Worm (Caenorhabditis elegans) whole organism, L1 larva: ENCODE data around the gene K09A9.8.

Source experiments
- C16A3.4 ChIP-seq: fragments of 150-350 bp; optimal IDR thresholded peaks from 2 replicates; lab custom pipeline; 2014; ENCODE audit warnings: missing biosample characterization, missing genetic modification characterization
- F16B12.6 ChIP-seq: fragments of 150-350 bp; optimal IDR thresholded peaks from 2 replicates; lab custom pipeline; 2014; ENCODE audit warnings: missing biosample characterization, missing genetic modification characterization
- Y116A8C.19 ChIP-seq: sonication (generic microtip); optimal IDR thresholded peaks from 2 replicates; lab custom pipeline; 2016; ENCODE audit warnings: missing compliant biosample characterization, missing genetic modification characterization, borderline replicate concordance
- aly-2 ChIP-seq: fragments of 150-350 bp; optimal IDR thresholded peaks from 2 replicates; lab custom pipeline; 2014; ENCODE audit warnings: missing biosample characterization, missing genetic modification characterization
- ama-1 ChIP-seq: fragments of 150-350 bp; optimal IDR thresholded peaks from 2 replicates; lab custom pipeline; 2014
- ceh-8 ChIP-seq: fragments of 200-800 bp; sonication (Bioruptor generic); optimal IDR thresholded peaks from 2 replicates; lab custom pipeline; 2018; ENCODE audit warnings: mild to moderate bottlenecking, missing genetic modification characterization, moderate library complexity, missing compliant biosample characterization
- ceh-90 ChIP-seq: sonication (generic microtip); optimal IDR thresholded peaks from 2 replicates; lab custom pipeline; 2016; ENCODE audit warnings: missing genetic modification characterization, missing compliant biosample characterization
- dpl-1 ChIP-seq, 3 experiments: fragments of 150-350 bp in 2 of 3; sonication (generic microtip) in 1 of 3; optimal IDR thresholded peaks; 2 replicates each; lab custom pipeline; 2014 to 2017; ENCODE audit warnings: missing biosample characterization in 3 of 3, missing genetic modification characterization in 3 of 3, missing genetic modification reagents in 3 of 3
- dsc-1 ChIP-seq: sonication (generic microtip); optimal IDR thresholded peaks from 2 replicates; lab custom pipeline; 2016; ENCODE audit warnings: mild to moderate bottlenecking, missing genetic modification characterization, missing compliant biosample characterization
- efl-1 ChIP-seq, 4 experiments: fragments of 150-350 bp; optimal IDR thresholded peaks in 3 of 4; peaks in 1 of 4; 1 replicate in 1 of 4; 2 replicates in 3 of 4; lab custom pipeline; 2014; ENCODE audit warnings: missing biosample characterization in 2 of 4, missing genetic modification characterization in 2 of 4, missing genetic modification reagents in 2 of 4
- egl-13 ChIP-seq: sonication (generic microtip); optimal IDR thresholded peaks from 2 replicates; lab custom pipeline; 2016; ENCODE audit warnings: missing genotype, missing genetic modification reagents, missing genetic modification characterization, missing compliant biosample characterization
- egl-27 ChIP-seq, 2 experiments: fragments of 150-350 bp in 1 of 2; sonication (generic microtip); optimal IDR thresholded peaks; 3 replicates each; lab custom pipeline; 2017 to 2018; ENCODE audit warnings: missing biosample characterization in 2 of 2, missing genetic modification characterization in 2 of 2, missing genetic modification reagents in 2 of 2
- elt-2 ChIP-seq: sonication (generic microtip); optimal IDR thresholded peaks from 2 replicates; lab custom pipeline; 2016; ENCODE audit warnings: missing genetic modification characterization, mild to moderate bottlenecking, inconsistent platforms, missing compliant biosample characterization, missing genetic modification reagents
- elt-3 ChIP-seq, 6 experiments: fragments of 150-350 bp in 1 of 6; sonication (generic microtip); optimal IDR thresholded peaks; 2 replicates each; lab custom pipeline; 2017 to 2018; ENCODE audit warnings: missing biosample characterization in 6 of 6, missing genetic modification characterization in 6 of 6, inconsistent platforms in 1 of 6
- ets-5 ChIP-seq: fragments of 200-800 bp; sonication (Bioruptor generic); IDR thresholded peaks from 2 replicates; pipeline ENCODE4 v1.3.6; 2022; ENCODE audit warnings: missing genetic modification characterization, missing compliant biosample characterization
- fkh-10 ChIP-seq: sonication (generic microtip); optimal IDR thresholded peaks from 2 replicates; lab custom pipeline; 2017; ENCODE audit warnings: missing biosample characterization, missing genetic modification reagents, missing genetic modification characterization
- fkh-4 ChIP-seq: sonication (generic microtip); optimal IDR thresholded peaks from 2 replicates; lab custom pipeline; 2016; ENCODE audit warnings: missing compliant biosample characterization, missing genetic modification characterization, borderline replicate concordance
- fkh-8 ChIP-seq: sonication (generic microtip); optimal IDR thresholded peaks from 2 replicates; lab custom pipeline; 2016; ENCODE audit warnings: mild to moderate bottlenecking, missing genetic modification characterization, missing compliant biosample characterization
- fos-1 ChIP-seq: fragments of 150-350 bp; optimal IDR thresholded peaks from 2 replicates; lab custom pipeline; 2014; ENCODE audit warnings: missing biosample characterization, missing genetic modification characterization
- hlh-17 ChIP-seq: fragments of 200-800 bp; sonication (Bioruptor generic); optimal IDR thresholded peaks from 2 replicates; lab custom pipeline; 2018; ENCODE audit warnings: missing genetic modification characterization, mild to moderate bottlenecking, missing compliant biosample characterization, moderate library complexity, borderline replicate concordance
- hpl-2 ChIP-seq: fragments of 150-350 bp; optimal IDR thresholded peaks from 2 replicates; lab custom pipeline; 2014; ENCODE audit warnings: missing biosample characterization, missing genetic modification reagents, missing genetic modification characterization
- irx-1 ChIP-seq: sonication (generic microtip); optimal IDR thresholded peaks from 2 replicates; lab custom pipeline; 2016; ENCODE audit warnings: missing genetic modification characterization, missing compliant biosample characterization
- jun-1 ChIP-seq: fragments of 150-350 bp; optimal IDR thresholded peaks from 2 replicates; lab custom pipeline; 2014; ENCODE audit warnings: missing biosample characterization, missing genetic modification reagents, missing genetic modification characterization
- lin-13 ChIP-seq: fragments of 150-350 bp; optimal IDR thresholded peaks from 2 replicates; lab custom pipeline; 2014; ENCODE audit warnings: missing biosample characterization, missing genetic modification reagents, missing genetic modification characterization
- lin-14 ChIP-seq: fragments of 200-800 bp; sonication (Bioruptor generic); optimal IDR thresholded peaks from 2 replicates; lab custom pipeline; 2018; ENCODE audit warnings: mild to moderate bottlenecking, missing genetic modification characterization, moderate library complexity, missing compliant biosample characterization
- lin-15B ChIP-seq: fragments of 150-350 bp; sonication (generic microtip); optimal IDR thresholded peaks from 3 replicates; lab custom pipeline; 2014; ENCODE audit warnings: missing biosample characterization, missing genetic modification characterization
- lin-35 ChIP-seq, 2 experiments: fragments of 150-350 bp; optimal IDR thresholded peaks; 2 replicates each; lab custom pipeline; 2014; ENCODE audit warnings: missing biosample characterization in 2 of 2, missing genetic modification characterization in 2 of 2, missing genetic modification reagents in 2 of 2
- lsy-2 ChIP-seq, 2 experiments: fragments of 150-350 bp; optimal IDR thresholded peaks; 2 replicates each; lab custom pipeline; 2014; ENCODE audit warnings: missing biosample characterization in 2 of 2, missing genetic modification characterization in 2 of 2
- mab-9 ChIP-seq: fragments of 200-800 bp; sonication (Bioruptor generic); IDR thresholded peaks from 2 replicates; pipeline ENCODE4 v1.3.6; 2022; ENCODE audit warnings: missing genetic modification reagents, missing genetic modification characterization, missing compliant biosample characterization
- mdl-1 ChIP-seq, 2 experiments: fragments of 150-350 bp; optimal IDR thresholded peaks; 2 replicates each; lab custom pipeline; 2014 to 2017; ENCODE audit warnings: missing biosample characterization in 2 of 2, missing genetic modification characterization in 2 of 2, inconsistent platforms in 1 of 2
- mef-2 ChIP-seq: fragments of 150-350 bp; optimal IDR thresholded peaks from 2 replicates; lab custom pipeline; 2014; ENCODE audit warnings: missing biosample characterization, missing genetic modification characterization
- mep-1 ChIP-seq: fragments of 150-350 bp; optimal IDR thresholded peaks from 2 replicates; lab custom pipeline; 2014; ENCODE audit warnings: missing biosample characterization, missing genetic modification characterization
- nhr-11 ChIP-seq: fragments of 150-350 bp; optimal IDR thresholded peaks from 2 replicates; lab custom pipeline; 2014; ENCODE audit warnings: missing biosample characterization, missing genetic modification characterization
- nhr-237 ChIP-seq: fragments of 150-350 bp; optimal IDR thresholded peaks from 2 replicates; lab custom pipeline; 2014; ENCODE audit warnings: missing biosample characterization, missing genetic modification characterization
- nhr-47 ChIP-seq: sonication (generic microtip); optimal IDR thresholded peaks from 2 replicates; lab custom pipeline; 2016; ENCODE audit warnings: mild to moderate bottlenecking, missing genetic modification characterization, moderate library complexity, missing compliant biosample characterization
- nhr-76 ChIP-seq: sonication (generic microtip); optimal IDR thresholded peaks from 2 replicates; lab custom pipeline; 2017; ENCODE audit warnings: missing biosample characterization, missing genetic modification characterization
- nhr-84 ChIP-seq: sonication (generic microtip); optimal IDR thresholded peaks from 2 replicates; lab custom pipeline; 2017; ENCODE audit warnings: missing biosample characterization, missing genetic modification characterization
- nhr-85 ChIP-seq: sonication (generic microtip); peaks from one replicate; lab custom pipeline; 2016; ENCODE audit warnings: missing genetic modification characterization, inconsistent platforms, missing compliant biosample characterization
- nhr-90 ChIP-seq: sonication (generic microtip); optimal IDR thresholded peaks from 2 replicates; lab custom pipeline; 2016; ENCODE audit warnings: mild to moderate bottlenecking, missing genetic modification characterization, missing compliant biosample characterization; ENCODE audit not compliant: poor library complexity
- pag-3 ChIP-seq: sonication (generic microtip); optimal IDR thresholded peaks from 2 replicates; lab custom pipeline; 2017; ENCODE audit warnings: missing genetic modification characterization, mild to moderate bottlenecking, missing compliant biosample characterization, antibody characterized with exemption, borderline replicate concordance; ENCODE audit not compliant: insufficient read depth
- rnt-1 ChIP-seq: sonication (generic microtip); optimal IDR thresholded peaks from 2 replicates; lab custom pipeline; 2016; ENCODE audit warnings: mild to moderate bottlenecking, missing genetic modification characterization, moderate library complexity, missing compliant biosample characterization
- snu-23 ChIP-seq: sonication (generic microtip); optimal IDR thresholded peaks from 2 replicates; lab custom pipeline; 2016; ENCODE audit warnings: missing genetic modification characterization, missing compliant biosample characterization
- sptf-1 ChIP-seq: fragments of 150-350 bp; optimal IDR thresholded peaks from 2 replicates; lab custom pipeline; 2014; ENCODE audit warnings: missing biosample characterization, missing genetic modification characterization
- sup-37 ChIP-seq: fragments of 200-800 bp; sonication (Bioruptor generic); optimal IDR thresholded peaks from 2 replicates; lab custom pipeline; 2018; ENCODE audit warnings: mild to moderate bottlenecking, missing genetic modification characterization, missing compliant biosample characterization
- tbx-2 ChIP-seq: sonication (generic microtip); optimal IDR thresholded peaks from 2 replicates; lab custom pipeline; 2016; ENCODE audit warnings: missing genetic modification characterization, missing compliant biosample characterization
- tlp-1 ChIP-seq: fragments of 150-350 bp; optimal IDR thresholded peaks from 2 replicates; lab custom pipeline; 2014; ENCODE audit warnings: missing biosample characterization, missing genetic modification characterization
- unc-130 ChIP-seq: fragments of 150-350 bp; optimal IDR thresholded peaks from 2 replicates; lab custom pipeline; 2017; ENCODE audit warnings: missing biosample characterization, missing genetic modification characterization, inconsistent platforms
- unc-30 ChIP-seq: sonication (generic microtip); optimal IDR thresholded peaks from 2 replicates; lab custom pipeline; 2017; ENCODE audit warnings: missing biosample characterization, missing genetic modification characterization
- unc-62 ChIP-seq: fragments of 150-350 bp; optimal IDR thresholded peaks from 2 replicates; lab custom pipeline; 2014; ENCODE audit warnings: missing biosample characterization, missing genetic modification reagents, missing genetic modification characterization
- unc-86 ChIP-seq: sonication (generic microtip); optimal IDR thresholded peaks from 2 replicates; lab custom pipeline; 2016; ENCODE audit warnings: missing genetic modification characterization, missing compliant biosample characterization
- unc-98 ChIP-seq: fragments of 200-800 bp; sonication (Bioruptor generic); IDR thresholded peaks from 2 replicates; pipeline ENCODE4 v1.3.6; 2022; ENCODE audit warnings: missing genetic modification characterization, missing compliant biosample characterization
- xbp-1 ChIP-seq: sonication (generic microtip); optimal IDR thresholded peaks from 2 replicates; lab custom pipeline; 2016; ENCODE audit warnings: missing genetic modification characterization, missing compliant biosample characterization
- zag-1 ChIP-seq: fragments of 150-350 bp; optimal IDR thresholded peaks from 2 replicates; lab custom pipeline; 2014; ENCODE audit warnings: missing biosample characterization, missing genetic modification characterization
- ztf-4 ChIP-seq: fragments of 150-350 bp; optimal IDR thresholded peaks from 2 replicates; lab custom pipeline; 2014; ENCODE audit warnings: missing biosample characterization, missing genetic modification characterization

Gene K09A9.8

ce11 chrX:15617168-15617567 lies 20.2 kb upstream of the K09A9.8 start:
- TF ChIP-seq unc-62 (GFP tag; lab: Kevin White, UChicago) (no peak), fkh-4 (tag; lab: Kevin White, UChicago) (no peak), nhr-11 (no peak), rnt-1 (tag; lab: Kevin White, UChicago) (no peak), fos-1 (tag; lab: Kevin White, UChicago) (no peak), sptf-1 (tag; lab: Kevin White, UChicago) (no peak), hpl-2 (GFP tag; lab: Kevin White, UChicago) (no peak), ztf-4 (tag; lab: Kevin White, UChicago) (no peak), lin-13 (GFP tag; lab: Kevin White, UChicago) (no peak), nhr-76 (tag; lab: Kevin White, UChicago) (no peak), xbp-1 (tag; lab: Kevin White, UChicago) (no peak), irx-1 (tag; lab: Kevin White, UChicago) (no peak), nhr-84 (tag; lab: Kevin White, UChicago) (no peak), mef-2 (tag; lab: Kevin White, UChicago) (no peak), ama-1 (lab: Kevin White, UChicago) (no peak), hlh-17 (GFP tag; lab: Kevin White, UChicago) (no peak), lsy-2 (tag; optimal IDR thresholded peaks at IDR 0.05; lab: Kevin White, UChicago) (peak in 1 of 2 experiments; percentile 36), mep-1 (tag; lab: Kevin White, UChicago) (peak; percentile 29), jun-1 (tag; lab: Kevin White, UChicago) (no peak), lin-35 (GFP tag; optimal IDR thresholded peaks at IDR 0.05; lab: Kevin White, UChicago) (no peak), egl-13 (no peak), fkh-8 (tag; lab: Kevin White, UChicago) (peak; percentile 44), ceh-90 (tag; lab: Kevin White, UChicago) (no peak), lin-14 (GFP tag; lab: Kevin White, UChicago) (peak; percentile 64), pag-3 (no peak), zag-1 (no peak), fkh-10 (GFP tag; lab: Kevin White, UChicago) (no peak), unc-130 (tag; lab: Kevin White, UChicago) (no peak), unc-30 (tag; lab: Kevin White, UChicago) (no peak), egl-27 (tag; optimal IDR thresholded peaks at IDR 0.05; lab: Kevin White, UChicago) (no peak), mab-9 (no peak), elt-2 (tag; lab: Kevin White, UChicago) (no peak), nhr-47 (peak; percentile 41), elt-3 (tag; optimal IDR thresholded peaks at IDR 0.05; lab: Kevin White, UChicago) (no peak), nhr-85 (no peak), dsc-1 (tag; lab: Kevin White, UChicago) (peak; percentile 41), tlp-1 (no peak), C16A3.4 (no peak), unc-86 (tag; lab: Kevin White, UChicago) (no peak), aly-2 (no peak), efl-1 (optimal IDR thresholded peaks at IDR 0.05; lab: Kevin White, UChicago) (peak in 1 of 2 experiments; percentile 21), efl-1 (GFP tag; optimal IDR thresholded peaks at IDR 0.05 in 1 of 2; lab: Kevin White, UChicago) (no peak), lin-15B (tag; lab: Kevin White, UChicago) (no peak), sup-37 (no peak), mdl-1 (tag; optimal IDR thresholded peaks at IDR 0.05; lab: Kevin White, UChicago) (no peak), nhr-237 (tag; lab: Kevin White, UChicago) (no peak), unc-98 (GFP tag; lab: Robert Waterston, UW) (no peak), F16B12.6 (no peak), dpl-1 (GFP tag; optimal IDR thresholded peaks at IDR 0.05; lab: Kevin White, UChicago) (no peak), snu-23 (GFP tag; lab: Kevin White, UChicago) (peak; percentile 16), nhr-90 (no peak), ceh-8 (GFP tag; lab: Kevin White, UChicago) (no peak), Y116A8C.19 (tag; lab: Kevin White, UChicago) (no peak), tbx-2 (tag; lab: Kevin White, UChicago) (no peak), ets-5 (GFP tag; lab: Robert Waterston, UW) (no peak)
